Fruit fly (Drosophila melanogaster) whole organism, larva: ENCODE data around the gene Sdic1.
"Not testable (repeated sequence)": the region's sequence is repeated elsewhere in the genome, so short reads cannot be mapped to it uniquely, and the experiment has no call there.

Experiments used
- noc ChIP-seq: fragments of 200-800 bp; sonication (Bioruptor generic); optimal IDR thresholded peaks from 3 replicates; lab custom pipeline; 2019; ENCODE audit warnings: missing biosample characterization, mild to moderate bottlenecking, missing genetic modification characterization, moderate library complexity

Sdic1 gene

DNA sequence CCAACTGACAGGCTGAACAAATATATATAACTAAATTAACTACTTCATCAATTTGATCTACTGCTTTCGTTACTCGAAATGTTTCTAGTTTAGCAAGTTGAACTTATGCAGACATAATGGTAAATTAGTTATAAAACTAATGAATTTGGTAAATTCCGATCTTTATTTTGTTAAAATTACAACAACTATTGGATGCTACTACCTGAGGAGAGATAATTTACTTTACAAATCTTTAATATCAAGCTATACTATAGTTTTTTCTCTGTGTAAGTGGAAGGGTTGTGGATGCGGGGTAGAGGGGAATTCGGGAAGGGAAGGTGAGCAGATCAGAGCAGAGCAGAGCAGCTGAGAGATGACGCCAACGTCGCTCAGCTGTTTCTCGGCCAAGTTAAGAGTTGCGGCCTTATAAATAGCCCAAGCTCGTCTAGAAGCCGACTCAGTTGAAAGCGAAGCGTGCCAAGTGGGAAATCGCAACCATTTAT lies 30.7 kb downstream of the Sdic1 start, which contains the start of gene aspr:
Gene aspr (plus strand): TSS at position 432 of the 482 bp plus-strand sequence.
- TF ChIP-seq noc (tag; lab: Kevin White, UChicago): no peak

dm6 chrX:20143088-20143487 lies 35.4 kb downstream of the Sdic1 start, which contains the start of gene Or19a:
Gene Or19a, minus strand, starts transcription at chrX:20143188.
- TF ChIP-seq noc (tag; lab: Kevin White, UChicago): not testable (repeated sequence)

DNA sequence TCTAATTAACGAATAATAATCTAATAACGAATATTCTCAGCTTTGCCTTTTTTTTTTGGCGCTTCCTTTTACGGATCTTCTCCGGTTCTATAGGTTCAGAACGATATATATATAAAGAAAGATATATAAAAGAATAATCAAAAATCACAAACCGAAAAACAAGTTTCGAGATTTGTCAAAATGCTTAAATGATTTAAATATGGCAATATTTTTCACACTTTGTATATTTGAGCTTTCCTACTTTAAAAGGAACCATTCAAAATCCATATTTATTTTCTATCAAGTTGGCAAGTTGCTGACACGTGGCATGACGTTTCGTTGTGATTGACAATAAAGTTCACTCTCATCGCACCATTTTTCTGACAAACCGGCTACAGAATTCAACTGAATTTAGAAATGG lies 37.7 kb downstream of the Sdic1 start, which contains the start of gene CG34332:
Gene CG34332 (plus strand): TSS at position 301 of the 400 bp plus-strand sequence.
- no peak for TF ChIP-seq noc (tag; lab: Kevin White, UChicago)

- no peak for TF ChIP-seq noc (tag; lab: Kevin White, UChicago)
These were observed 38.9 kb downstream of the Sdic1 start, which contains the start of gene CG42583 for dm6 chrX:20139493-20139892. Gene CG42583, plus strand, starts transcription at chrX:20139793.

dm6 chrX:20133432-20133831 lies 45.0 kb downstream of the Sdic1 start, which contains the start of gene CG15322:
Gene CG15322, plus strand, starts transcription at chrX:20133579.
- TF ChIP-seq noc (tag; lab: Kevin White, UChicago): no peak

DNA sequence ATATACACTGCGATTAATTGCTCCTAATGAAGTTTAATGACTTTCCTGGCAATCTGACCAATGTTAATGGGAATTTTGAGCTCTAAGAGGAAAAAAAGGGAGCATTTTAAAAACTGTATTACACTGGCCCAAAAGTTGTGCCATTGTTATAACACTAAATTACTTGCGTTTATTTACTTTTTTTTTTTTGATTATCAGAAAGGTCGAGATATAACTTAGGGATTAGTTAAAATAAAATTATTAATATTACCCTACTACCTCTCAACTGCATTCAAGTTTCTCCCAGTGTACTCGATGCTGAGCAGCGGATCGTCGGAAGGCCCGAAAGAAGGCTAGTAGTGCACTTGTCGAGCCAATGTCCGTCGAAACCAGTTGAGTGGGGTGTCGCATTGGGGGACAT lies 48.0 kb downstream of the Sdic1 start:
- TF ChIP-seq noc (tag; lab: Kevin White, UChicago): no peak

- no peak for TF ChIP-seq noc (tag; lab: Kevin White, UChicago)
These were observed 48.9 kb downstream of the Sdic1 start for dm6 chrX:20129554-20129953.
